Worm (Caenorhabditis elegans) whole organism, L1 larva: ENCODE measurements around the gene lrpr-1.
A peak's percentile ranks its signal among the peaks of the same experiment; 100 is the strongest.

Source experiments
- C16A3.4 ChIP-seq: fragments of 150-350 bp; optimal IDR thresholded peaks from 2 replicates; lab custom pipeline; 2014; ENCODE audit warnings: missing biosample characterization, missing genetic modification characterization
- aha-1 ChIP-seq: fragments of 150-350 bp; optimal IDR thresholded peaks from 2 replicates; lab custom pipeline; 2014; ENCODE audit warnings: missing biosample characterization, missing genetic modification characterization
- aly-2 ChIP-seq: fragments of 150-350 bp; optimal IDR thresholded peaks from 2 replicates; lab custom pipeline; 2014; ENCODE audit warnings: missing biosample characterization, missing genetic modification characterization
- ama-1 ChIP-seq: fragments of 150-350 bp; optimal IDR thresholded peaks from 2 replicates; lab custom pipeline; 2014
- ceh-82 ChIP-seq, 3 experiments: fragments of 150-350 bp in 1 of 3; sonication (generic microtip) in 2 of 3; optimal IDR thresholded peaks; 2 replicates each; lab custom pipeline; 2014 to 2017; ENCODE audit warnings: missing biosample characterization in 3 of 3, missing genetic modification characterization in 3 of 3
- ceh-88 ChIP-seq: fragments of 200-800 bp; sonication (Bioruptor generic); IDR thresholded peaks from 2 replicates; pipeline ENCODE4 v1.3.6; 2022; ENCODE audit warnings: missing genetic modification characterization, missing compliant biosample characterization
- efl-1 ChIP-seq, 4 experiments: fragments of 150-350 bp; optimal IDR thresholded peaks in 3 of 4; peaks in 1 of 4; 1 replicate in 1 of 4; 2 replicates in 3 of 4; lab custom pipeline; 2014; ENCODE audit warnings: missing biosample characterization in 2 of 4, missing genetic modification characterization in 2 of 4, missing genetic modification reagents in 2 of 4
- efl-3 ChIP-seq: fragments of 200-800 bp; sonication (Bioruptor generic); optimal IDR thresholded peaks from 2 replicates; lab custom pipeline; 2018; ENCODE audit warnings: mild to moderate bottlenecking, missing genetic modification characterization, missing compliant biosample characterization
- egl-13 ChIP-seq: sonication (generic microtip); optimal IDR thresholded peaks from 2 replicates; lab custom pipeline; 2016; ENCODE audit warnings: missing genotype, missing genetic modification reagents, missing genetic modification characterization, missing compliant biosample characterization
- egl-27 ChIP-seq, 2 experiments: fragments of 150-350 bp in 1 of 2; sonication (generic microtip); optimal IDR thresholded peaks; 3 replicates each; lab custom pipeline; 2017 to 2018; ENCODE audit warnings: missing biosample characterization in 2 of 2, missing genetic modification characterization in 2 of 2, missing genetic modification reagents in 2 of 2
- elt-2 ChIP-seq: sonication (generic microtip); optimal IDR thresholded peaks from 2 replicates; lab custom pipeline; 2016; ENCODE audit warnings: missing genetic modification characterization, mild to moderate bottlenecking, inconsistent platforms, missing compliant biosample characterization, missing genetic modification reagents
- fkh-8 ChIP-seq: sonication (generic microtip); optimal IDR thresholded peaks from 2 replicates; lab custom pipeline; 2016; ENCODE audit warnings: mild to moderate bottlenecking, missing genetic modification characterization, missing compliant biosample characterization
- grh-1 ChIP-seq: fragments of 200-800 bp; sonication (Bioruptor generic); IDR thresholded peaks from 2 replicates; pipeline ENCODE4 v1.3.6; 2022; ENCODE audit warnings: missing genetic modification reagents, missing genetic modification characterization, missing compliant biosample characterization
- hpl-2 ChIP-seq: fragments of 150-350 bp; optimal IDR thresholded peaks from 2 replicates; lab custom pipeline; 2014; ENCODE audit warnings: missing biosample characterization, missing genetic modification reagents, missing genetic modification characterization
- irx-1 ChIP-seq: sonication (generic microtip); optimal IDR thresholded peaks from 2 replicates; lab custom pipeline; 2016; ENCODE audit warnings: missing genetic modification characterization, missing compliant biosample characterization
- isw-1 ChIP-seq: fragments of 200-800 bp; sonication (Bioruptor generic); IDR thresholded peaks from 2 replicates; pipeline ENCODE4 v1.3.6; 2022; ENCODE audit warnings: missing genetic modification characterization, missing compliant biosample characterization
- jun-1 ChIP-seq: fragments of 150-350 bp; optimal IDR thresholded peaks from 2 replicates; lab custom pipeline; 2014; ENCODE audit warnings: missing biosample characterization, missing genetic modification reagents, missing genetic modification characterization
- lin-14 ChIP-seq: fragments of 200-800 bp; sonication (Bioruptor generic); optimal IDR thresholded peaks from 2 replicates; lab custom pipeline; 2018; ENCODE audit warnings: mild to moderate bottlenecking, missing genetic modification characterization, moderate library complexity, missing compliant biosample characterization
- lin-35 ChIP-seq, 2 experiments: fragments of 150-350 bp; optimal IDR thresholded peaks; 2 replicates each; lab custom pipeline; 2014; ENCODE audit warnings: missing biosample characterization in 2 of 2, missing genetic modification characterization in 2 of 2, missing genetic modification reagents in 2 of 2
- lin-39 ChIP-seq: fragments of 150-350 bp; optimal IDR thresholded peaks from 2 replicates; lab custom pipeline; 2014; ENCODE audit warnings: missing biosample characterization, missing genetic modification reagents, missing genetic modification characterization
- lsy-2 ChIP-seq, 2 experiments: fragments of 150-350 bp; optimal IDR thresholded peaks; 2 replicates each; lab custom pipeline; 2014; ENCODE audit warnings: missing biosample characterization in 2 of 2, missing genetic modification characterization in 2 of 2
- mab-9 ChIP-seq: fragments of 200-800 bp; sonication (Bioruptor generic); IDR thresholded peaks from 2 replicates; pipeline ENCODE4 v1.3.6; 2022; ENCODE audit warnings: missing genetic modification reagents, missing genetic modification characterization, missing compliant biosample characterization
- mef-2 ChIP-seq: fragments of 150-350 bp; optimal IDR thresholded peaks from 2 replicates; lab custom pipeline; 2014; ENCODE audit warnings: missing biosample characterization, missing genetic modification characterization
- nhr-11 ChIP-seq: fragments of 150-350 bp; optimal IDR thresholded peaks from 2 replicates; lab custom pipeline; 2014; ENCODE audit warnings: missing biosample characterization, missing genetic modification characterization
- nhr-12 ChIP-seq: sonication (generic microtip); optimal IDR thresholded peaks from 2 replicates; lab custom pipeline; 2017; ENCODE audit warnings: missing biosample characterization, missing genetic modification characterization
- nhr-20 ChIP-seq: sonication (generic microtip); optimal IDR thresholded peaks from 2 replicates; lab custom pipeline; 2016; ENCODE audit warnings: mild to moderate bottlenecking, missing genetic modification characterization, missing compliant biosample characterization
- nhr-237 ChIP-seq: fragments of 150-350 bp; optimal IDR thresholded peaks from 2 replicates; lab custom pipeline; 2014; ENCODE audit warnings: missing biosample characterization, missing genetic modification characterization
- nhr-71 ChIP-seq: sonication (generic microtip); optimal IDR thresholded peaks from 2 replicates; lab custom pipeline; 2016; ENCODE audit warnings: mild to moderate bottlenecking, missing genetic modification characterization, moderate library complexity, missing compliant biosample characterization
- nhr-77 ChIP-seq: fragments of 150-350 bp; optimal IDR thresholded peaks from 2 replicates; lab custom pipeline; 2014; ENCODE audit warnings: missing biosample characterization, missing genetic modification characterization
- nhr-90 ChIP-seq: sonication (generic microtip); optimal IDR thresholded peaks from 2 replicates; lab custom pipeline; 2016; ENCODE audit warnings: mild to moderate bottlenecking, missing genetic modification characterization, missing compliant biosample characterization; ENCODE audit not compliant: poor library complexity
- pax-3 ChIP-seq: fragments of 200-800 bp; sonication (Bioruptor generic); optimal IDR thresholded peaks from 2 replicates; lab custom pipeline; 2018; ENCODE audit warnings: mild to moderate bottlenecking, missing genetic modification characterization, moderate library complexity, missing compliant biosample characterization
- pqm-1 ChIP-seq: sonication (generic microtip); optimal IDR thresholded peaks from 3 replicates; lab custom pipeline; 2017; ENCODE audit warnings: missing biosample characterization, missing genetic modification characterization
- rnt-1 ChIP-seq: sonication (generic microtip); optimal IDR thresholded peaks from 2 replicates; lab custom pipeline; 2016; ENCODE audit warnings: mild to moderate bottlenecking, missing genetic modification characterization, moderate library complexity, missing compliant biosample characterization
- skn-1 ChIP-seq: fragments of 150-350 bp; optimal IDR thresholded peaks from 2 replicates; lab custom pipeline; 2014; ENCODE audit warnings: missing biosample characterization, missing genetic modification characterization
- snpc-4 ChIP-seq: fragments of 150-350 bp; optimal IDR thresholded peaks from 2 replicates; lab custom pipeline; 2014; ENCODE audit warnings: missing biosample characterization, missing genetic modification characterization
- sox-4 ChIP-seq: sonication (generic microtip); optimal IDR thresholded peaks from 2 replicates; lab custom pipeline; 2016; ENCODE audit warnings: missing genetic modification characterization, missing compliant biosample characterization
- sptf-1 ChIP-seq: fragments of 150-350 bp; optimal IDR thresholded peaks from 2 replicates; lab custom pipeline; 2014; ENCODE audit warnings: missing biosample characterization, missing genetic modification characterization
- sup-37 ChIP-seq: fragments of 200-800 bp; sonication (Bioruptor generic); optimal IDR thresholded peaks from 2 replicates; lab custom pipeline; 2018; ENCODE audit warnings: mild to moderate bottlenecking, missing genetic modification characterization, missing compliant biosample characterization
- tbx-2 ChIP-seq: sonication (generic microtip); optimal IDR thresholded peaks from 2 replicates; lab custom pipeline; 2016; ENCODE audit warnings: missing genetic modification characterization, missing compliant biosample characterization
- tlp-1 ChIP-seq: fragments of 150-350 bp; optimal IDR thresholded peaks from 2 replicates; lab custom pipeline; 2014; ENCODE audit warnings: missing biosample characterization, missing genetic modification characterization
- unc-130 ChIP-seq: fragments of 150-350 bp; optimal IDR thresholded peaks from 2 replicates; lab custom pipeline; 2017; ENCODE audit warnings: missing biosample characterization, missing genetic modification characterization, inconsistent platforms
- unc-30 ChIP-seq: sonication (generic microtip); optimal IDR thresholded peaks from 2 replicates; lab custom pipeline; 2017; ENCODE audit warnings: missing biosample characterization, missing genetic modification characterization
- unc-62 ChIP-seq: fragments of 150-350 bp; optimal IDR thresholded peaks from 2 replicates; lab custom pipeline; 2014; ENCODE audit warnings: missing biosample characterization, missing genetic modification reagents, missing genetic modification characterization
- vab-15 ChIP-seq: sonication (generic microtip); optimal IDR thresholded peaks from 2 replicates; lab custom pipeline; 2017; ENCODE audit warnings: missing genotype, mild to moderate bottlenecking, missing genetic modification characterization, missing compliant biosample characterization
- xbp-1 ChIP-seq: sonication (generic microtip); optimal IDR thresholded peaks from 2 replicates; lab custom pipeline; 2016; ENCODE audit warnings: missing genetic modification characterization, missing compliant biosample characterization
- zag-1 ChIP-seq: fragments of 150-350 bp; optimal IDR thresholded peaks from 2 replicates; lab custom pipeline; 2014; ENCODE audit warnings: missing biosample characterization, missing genetic modification characterization
- ztf-11 ChIP-seq, 2 experiments: sonication (generic microtip); optimal IDR thresholded peaks; 2 replicates each; lab custom pipeline; 2016 to 2017; ENCODE audit warnings: missing genetic modification characterization in 2 of 2, missing biosample characterization in 1 of 2, missing compliant biosample characterization in 1 of 2

Gene lrpr-1

ce11 chrV:5939503-5940072, 21.9 kb upstream of the lrpr-1 start, which contains the start of gene syf-3 (continued):
- TF ChIP-seq nhr-90 (tag; lab: Kevin White, UChicago) (peak; percentile 59), ceh-88 (GFP tag; lab: Robert Waterston, UW) (no peak), aha-1 (tag; lab: Kevin White, UChicago) (no peak), egl-13 (tag; lab: Kevin White, UChicago) (no peak), rnt-1 (tag; lab: Kevin White, UChicago) (peak; percentile 87), tlp-1 (tag; lab: Kevin White, UChicago) (no peak), pqm-1 (tag; lab: Kevin White, UChicago) (no peak), sox-4 (tag; lab: Kevin White, UChicago) (peak; percentile 37), snpc-4 (tag; lab: Kevin White, UChicago) (peak; percentile 38), unc-30 (tag; lab: Kevin White, UChicago) (no peak), isw-1 (GFP tag; lab: Robert Waterston, UW) (peak; percentile 42), ama-1 (no peak), efl-1 (optimal IDR thresholded peaks at IDR 0.05; lab: Kevin White, UChicago) (peak; percentile 99 to 100), efl-1 (GFP tag; optimal IDR thresholded peaks at IDR 0.05 in 1 of 2; lab: Kevin White, UChicago) (peak; percentile 100), nhr-237 (no peak), unc-62 (no peak), hpl-2 (GFP tag; lab: Kevin White, UChicago) (no peak), ceh-82 (tag; optimal IDR thresholded peaks at IDR 0.05; lab: Kevin White, UChicago) (peak; percentile 57 to 73 (median 59)), egl-27 (tag; optimal IDR thresholded peaks at IDR 0.05; lab: Kevin White, UChicago) (no peak), sup-37 (GFP tag; lab: Kevin White, UChicago) (no peak), xbp-1 (peak; percentile 77), grh-1 (GFP tag; lab: Robert Waterston, UW) (peak; percentile 68), pax-3 (tag; lab: Kevin White, UChicago) (no peak), lsy-2 (tag; optimal IDR thresholded peaks at IDR 0.05; lab: Kevin White, UChicago) (peak; percentile 72 to 78), aly-2 (tag; lab: Kevin White, UChicago) (peak; percentile 69), lin-39 (peak; percentile 62), skn-1 (tag; lab: Kevin White, UChicago) (peak; percentile 68), vab-15 (peak; percentile 25), nhr-77 (tag; lab: Kevin White, UChicago) (no peak), efl-3 (no peak), tbx-2 (tag; lab: Kevin White, UChicago) (peak; percentile 61), nhr-11 (tag; lab: Kevin White, UChicago) (no peak), jun-1 (tag; lab: Kevin White, UChicago) (peak; percentile 35), elt-2 (no peak), ztf-11 (tag; optimal IDR thresholded peaks at IDR 0.05; lab: Kevin White, UChicago) (no peak), nhr-20 (peak; percentile 49), nhr-71 (tag; lab: Kevin White, UChicago) (peak; percentile 76), mef-2 (tag; lab: Kevin White, UChicago) (no peak), lin-14 (no peak), mab-9 (GFP tag; lab: Robert Waterston, UW) (0 out of 2 replicates have a peak, but pooled peaks have one; percentile 34), zag-1 (tag; lab: Kevin White, UChicago) (no peak), fkh-8 (tag; lab: Kevin White, UChicago) (no peak), lin-35 (GFP tag; optimal IDR thresholded peaks at IDR 0.05; lab: Kevin White, UChicago) (peak; percentile 99 to 100), C16A3.4 (tag; lab: Kevin White, UChicago) (peak; percentile 18), nhr-12 (tag; lab: Kevin White, UChicago) (no peak), unc-130 (no peak), sptf-1 (no peak), irx-1 (peak; percentile 68)
